Fruit fly (Drosophila melanogaster) whole organism, embryonic: ENCODE results near the gene Rbp1-like.
A peak's percentile ranks its signal among the peaks of the same experiment; 100 is the strongest.

Experiments
- Aef1 ChIP-seq: fragments of 200-800 bp; sonication (Bioruptor generic); IDR thresholded peaks from 3 replicates; pipeline ENCODE4 v1.3.6; 2022; ENCODE audit warnings: missing biosample characterization, missing genetic modification characterization
- CG1024 ChIP-seq: fragments of 200-800 bp; sonication (Bioruptor generic); IDR thresholded peaks from 2 replicates; pipeline ENCODE4 v1.3.6; 2022; ENCODE audit warnings: missing biosample characterization, missing genetic modification characterization
- CG10543 ChIP-seq: fragments of 200-800 bp; sonication (Bioruptor generic); optimal IDR thresholded peaks from 3 replicates; lab custom pipeline; 2017; ENCODE audit warnings: missing biosample characterization, mild to moderate bottlenecking, missing genetic modification characterization, moderate library complexity
- CG10959 ChIP-seq: fragments of 200-800 bp; sonication (Bioruptor generic); IDR thresholded peaks from 2 replicates; pipeline ENCODE4 v1.3.6; 2022; ENCODE audit warnings: missing biosample characterization, missing genetic modification characterization
- CG10979 ChIP-seq: fragments of 200-800 bp; sonication (Bioruptor generic); optimal IDR thresholded peaks from 2 replicates; lab custom pipeline; 2018; ENCODE audit warnings: missing biosample characterization, mild to moderate bottlenecking, missing genetic modification characterization, moderate library complexity
- CG11093 ChIP-seq: fragments of 200-800 bp; sonication (Bioruptor generic); IDR thresholded peaks from 3 replicates; pipeline ENCODE4 v1.3.6; 2022; ENCODE audit warnings: missing biosample characterization, missing genetic modification characterization
- CG11723 ChIP-seq: fragments of 200-800 bp; sonication (Bioruptor generic); optimal IDR thresholded peaks from 2 replicates; lab custom pipeline; 2017; ENCODE audit warnings: missing biosample characterization, mild to moderate bottlenecking, missing genetic modification characterization
- CG12942 ChIP-seq: fragments of 200-800 bp; sonication (Bioruptor generic); optimal IDR thresholded peaks from 3 replicates; lab custom pipeline; 2016; ENCODE audit warnings: missing biosample characterization, missing genetic modification characterization
- CG13123 ChIP-seq: fragments of 200-800 bp; sonication (Bioruptor generic); optimal IDR thresholded peaks from 2 replicates; lab custom pipeline; 2016; ENCODE audit warnings: missing biosample characterization, missing genetic modification characterization
- CG13894 ChIP-seq: fragments of 200-800 bp; sonication (Bioruptor generic); optimal IDR thresholded peaks from 3 replicates; lab custom pipeline; 2018; ENCODE audit warnings: missing biosample characterization, mild to moderate bottlenecking, missing genetic modification characterization, moderate library complexity
- CG15011 ChIP-seq: fragments of 200-800 bp; sonication (Bioruptor generic); optimal IDR thresholded peaks from 3 replicates; lab custom pipeline; 2018; ENCODE audit warnings: missing biosample characterization, mild to moderate bottlenecking, missing genetic modification characterization
- CG17568 ChIP-seq: fragments of 200-800 bp; sonication (Bioruptor generic); optimal IDR thresholded peaks from 2 replicates; lab custom pipeline; 2018; ENCODE audit warnings: missing biosample characterization, mild to moderate bottlenecking, missing genetic modification characterization, moderate library complexity
- CG18262 ChIP-seq: fragments of 200-800 bp; optimal IDR thresholded peaks from 3 replicates; lab custom pipeline; 2019; ENCODE audit warnings: missing biosample characterization, mild to moderate bottlenecking, missing genetic modification characterization, moderate library complexity
- CG2120 ChIP-seq: fragments of 200-800 bp; sonication (Bioruptor generic); optimal IDR thresholded peaks from 3 replicates; lab custom pipeline; 2016; ENCODE audit warnings: missing biosample characterization, missing genetic modification characterization
- CG30403 ChIP-seq: fragments of 200-800 bp; sonication (Bioruptor generic); optimal IDR thresholded peaks from 3 replicates; lab custom pipeline; 2016; ENCODE audit warnings: missing biosample characterization, missing genetic modification characterization
- CG32772 ChIP-seq: fragments of 200-800 bp; sonication (Bioruptor generic); IDR thresholded peaks from 2 replicates; pipeline ENCODE4 v1.3.6; 2022; ENCODE audit warnings: missing biosample characterization, missing genetic modification characterization
- CG4328 ChIP-seq: fragments of 200-800 bp; sonication (Bioruptor generic); optimal IDR thresholded peaks from 3 replicates; lab custom pipeline; 2017; ENCODE audit warnings: missing biosample characterization, missing genetic modification reagents, missing genetic modification characterization
- CG4707 ChIP-seq: fragments of 200-800 bp; sonication (Bioruptor generic); optimal IDR thresholded peaks from 2 replicates; lab custom pipeline; 2018; ENCODE audit warnings: missing biosample characterization, mild to moderate bottlenecking, missing genetic modification characterization, moderate library complexity
- CG6175 ChIP-seq: fragments of 200-800 bp; sonication (Bioruptor generic); IDR thresholded peaks from 3 replicates; pipeline ENCODE4 v1.3.6; 2022; ENCODE audit warnings: missing biosample characterization, missing genetic modification characterization
- CG6654 ChIP-seq: fragments of 200-800 bp; sonication (Bioruptor generic); optimal IDR thresholded peaks from 2 replicates; lab custom pipeline; 2017; ENCODE audit warnings: missing biosample characterization, mild to moderate bottlenecking, missing genetic modification characterization
- CG7745 ChIP-seq: fragments of 200-800 bp; sonication (Bioruptor generic); optimal IDR thresholded peaks from 2 replicates; lab custom pipeline; 2018; ENCODE audit warnings: missing biosample characterization, mild to moderate bottlenecking, missing genetic modification characterization, moderate library complexity
- CG9437 ChIP-seq: fragments of 200-800 bp; sonication (Bioruptor generic); optimal IDR thresholded peaks from 2 replicates; lab custom pipeline; 2018; ENCODE audit warnings: missing biosample characterization, mild to moderate bottlenecking, missing genetic modification characterization
- CG9932 ChIP-seq: fragments of 200-800 bp; sonication (Bioruptor generic); IDR thresholded peaks from 2 replicates; pipeline ENCODE4 v1.3.6; 2022; ENCODE audit warnings: missing biosample characterization, missing genetic modification characterization
- Hand ChIP-seq: fragments of 200-800 bp; sonication (Bioruptor generic); optimal IDR thresholded peaks from 2 replicates; lab custom pipeline; 2017; ENCODE audit warnings: mild to moderate bottlenecking, missing biosample characterization, missing genetic modification reagents, missing genetic modification characterization
- MTF-1 ChIP-seq: fragments of 200-800 bp; sonication (Bioruptor generic); optimal IDR thresholded peaks from 2 replicates; lab custom pipeline; 2018; ENCODE audit warnings: missing biosample characterization, mild to moderate bottlenecking, missing genetic modification characterization, borderline replicate concordance
- Mad ChIP-seq: fragments of 200-800 bp; sonication (Bioruptor generic); optimal IDR thresholded peaks from 2 replicates; lab custom pipeline; 2016; ENCODE audit warnings: missing biosample characterization, missing genetic modification characterization
- Ptx1 ChIP-seq: fragments of 200-800 bp; sonication (Bioruptor generic); IDR thresholded peaks from 2 replicates; pipeline ENCODE4 v1.3.6; 2022; ENCODE audit warnings: missing biosample characterization, missing genetic modification characterization
- Taf1 ChIP-seq: fragments of 200-800 bp; sonication (Bioruptor generic); IDR thresholded peaks from 2 replicates; pipeline ENCODE4 v1.3.6; 2022; ENCODE audit warnings: missing biosample characterization, missing genetic modification characterization
- Trl ChIP-seq, 3 experiments: fragments of >200 bp in 2 of 3; fragments of 200-800 bp in 1 of 3; sonication (Bioruptor generic) in 1 of 3; optimal IDR thresholded peaks; 2 replicates in 1 of 3; 3 replicates in 2 of 3; lab custom pipeline; 2016 to 2017; ENCODE audit warnings: missing biosample characterization in 1 of 3, missing genetic modification characterization in 1 of 3
- Xrp1 ChIP-seq: fragments of 200-800 bp; sonication (Bioruptor generic); IDR thresholded peaks from 2 replicates; pipeline ENCODE4 v1.3.6; 2022; ENCODE audit warnings: missing biosample characterization, missing genetic modification characterization
- bowl ChIP-seq: fragments of 200-800 bp; sonication (Bioruptor generic); IDR thresholded peaks from 2 replicates; pipeline ENCODE4 v1.3.6; 2022; ENCODE audit warnings: missing biosample characterization, missing genetic modification characterization
- chinmo ChIP-seq: fragments of 200-800 bp; sonication (Bioruptor generic); IDR thresholded peaks from 4 replicates; pipeline ENCODE4 v1.3.6; 2022; ENCODE audit warnings: missing biosample characterization, missing genetic modification characterization; ENCODE audit not compliant: partially characterized antibody
- danr ChIP-seq: fragments of 200-800 bp; sonication (Bioruptor generic); IDR thresholded peaks from 2 replicates; pipeline ENCODE4 v1.3.6; 2022; ENCODE audit warnings: missing biosample characterization, missing genetic modification characterization
- dm ChIP-seq: fragments of 200-800 bp; sonication (Bioruptor generic); optimal IDR thresholded peaks from 3 replicates; lab custom pipeline; 2016; ENCODE audit warnings: missing biosample characterization, missing genetic modification characterization
- dmrt99B ChIP-seq: fragments of 200-800 bp; sonication (Bioruptor generic); optimal IDR thresholded peaks from 2 replicates; lab custom pipeline; 2018; ENCODE audit warnings: missing biosample characterization, mild to moderate bottlenecking, missing genetic modification characterization, moderate library complexity
- ems ChIP-seq: fragments of 200-800 bp; sonication (Bioruptor generic); optimal IDR thresholded peaks from 3 replicates; lab custom pipeline; 2016; ENCODE audit warnings: missing biosample characterization, missing genetic modification characterization
- gfzf ChIP-seq: fragments of 200-800 bp; sonication (Bioruptor generic); optimal IDR thresholded peaks from 2 replicates; lab custom pipeline; 2016; ENCODE audit warnings: missing biosample characterization, mild to moderate bottlenecking, missing genetic modification characterization, moderate library complexity
- hb ChIP-seq: fragments of 200-800 bp; sonication (Bioruptor generic); IDR thresholded peaks from 3 replicates; pipeline ENCODE4 v1.3.6; 2022; ENCODE audit warnings: missing biosample characterization, missing genetic modification characterization; ENCODE audit not compliant: partially characterized antibody
- jumu ChIP-seq: fragments of 200-800 bp; sonication (Bioruptor generic); optimal IDR thresholded peaks from 3 replicates; lab custom pipeline; 2016; ENCODE audit warnings: missing biosample characterization, missing genetic modification characterization
- lab ChIP-seq: fragments of 200-800 bp; sonication (Bioruptor generic); optimal IDR thresholded peaks from 3 replicates; lab custom pipeline; 2017; ENCODE audit warnings: missing biosample characterization, missing genetic modification characterization, mild to moderate bottlenecking, moderate library complexity, missing genetic modification reagents
- lmd ChIP-seq: fragments of 200-800 bp; sonication (Bioruptor generic); IDR thresholded peaks from 2 replicates; pipeline ENCODE4 v1.3.6; 2022; ENCODE audit warnings: missing biosample characterization, missing genetic modification characterization
- otp ChIP-seq: fragments of 200-800 bp; sonication (Bioruptor generic); IDR thresholded peaks from 3 replicates; pipeline ENCODE4, ENCODE4 v1.3.6; 2022; ENCODE audit warnings: missing biosample characterization, missing genetic modification characterization
- pb ChIP-seq: fragments of 200-800 bp; sonication (Bioruptor generic); optimal IDR thresholded peaks from 3 replicates; lab custom pipeline; 2016; ENCODE audit warnings: missing biosample characterization, missing genetic modification characterization
- pros ChIP-seq: fragments of 200-800 bp; sonication (Bioruptor generic); optimal IDR thresholded peaks from 3 replicates; lab custom pipeline; 2019; ENCODE audit warnings: missing biosample characterization, mild to moderate bottlenecking, missing genetic modification characterization, moderate library complexity
- rib ChIP-seq: fragments of 200-800 bp; sonication (Bioruptor generic); IDR thresholded peaks from 2 replicates; pipeline ENCODE4 v1.3.6; 2022; ENCODE audit warnings: missing biosample characterization, missing genetic modification characterization
- sens-2 ChIP-seq: fragments of 200-800 bp; sonication (Bioruptor generic); IDR thresholded peaks from 2 replicates; pipeline ENCODE4 v1.3.6; 2022; ENCODE audit warnings: missing biosample characterization, missing genetic modification characterization
- so ChIP-seq: fragments of 200-800 bp; sonication (Bioruptor generic); IDR thresholded peaks from 3 replicates; pipeline ENCODE4 v1.3.6; 2022; ENCODE audit warnings: missing biosample characterization, missing genetic modification characterization
- tap ChIP-seq: fragments of 200-800 bp; optimal IDR thresholded peaks from 3 replicates; lab custom pipeline; 2019; ENCODE audit warnings: missing biosample characterization, mild to moderate bottlenecking, missing genetic modification characterization, moderate library complexity
- tin ChIP-seq: fragments of 200-800 bp; sonication (Bioruptor generic); optimal IDR thresholded peaks from 3 replicates; lab custom pipeline; 2016; ENCODE audit warnings: missing biosample characterization, missing genetic modification characterization
- ttk ChIP-seq: fragments of 200-800 bp; sonication (Bioruptor generic); IDR thresholded peaks from 2 replicates; pipeline ENCODE4 v2.1.2; 2022; ENCODE audit warnings: missing biosample characterization, missing genetic modification characterization

Rbp1-like gene

DNA sequence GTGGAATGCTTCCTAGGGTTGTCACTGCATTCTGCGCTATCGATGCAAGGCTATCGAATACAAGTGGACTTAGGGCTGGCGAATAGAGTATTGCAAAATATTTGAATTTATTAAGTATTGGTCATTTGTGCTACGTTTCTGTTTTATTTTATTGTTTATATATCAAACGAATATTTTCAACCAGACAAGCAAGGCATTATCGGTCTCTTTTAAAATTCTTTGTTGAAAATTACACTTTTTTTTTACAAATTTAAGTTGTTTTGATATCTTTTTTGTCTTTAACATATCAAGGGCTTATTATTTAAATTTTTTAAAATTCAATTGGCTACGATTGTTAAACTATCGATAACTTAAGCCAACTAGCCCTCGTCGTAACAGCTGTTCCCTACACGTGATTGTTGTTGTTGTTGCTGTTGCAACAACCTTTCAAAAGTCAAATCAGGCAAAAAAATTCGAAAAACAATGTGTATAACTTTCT, 2.7 kb upstream of the Rbp1-like start, which contains the start of the genes Ype and CG1662 (continued):
- TF ChIP-seq bowl (GFP tag; lab: Robert Waterston, UW) (no peak), CG10979 (peak; percentile 61), hb (0 out of 3 replicates have a peak, but pooled peaks have one; percentile 16), CG13894 (tag; lab: Kevin White, UChicago) (peak; percentile 76), CG10959 (no peak), CG7745 (tag; lab: Kevin White, UChicago) (no peak), CG4328 (GFP tag; lab: Kevin White, UChicago) (peak; percentile 67), sens-2 (0 out of 2 replicates have a peak, but pooled peaks have one; percentile 45), CG11723 (GFP tag; lab: Kevin White, UChicago) (peak; percentile 51), CG18262 (tag; lab: Kevin White, UChicago) (peak; percentile 75), tin (GFP tag; lab: Kevin White, UChicago) (peak; percentile 80), danr (GFP tag; lab: Robert Waterston, UW) (no peak), CG6654 (GFP tag; lab: Kevin White, UChicago) (peak; percentile 39), dmrt99B (tag; lab: Kevin White, UChicago) (peak; percentile 67), CG4707 (GFP tag; lab: Kevin White, UChicago) (no peak), rib (GFP tag; lab: Robert Waterston, UW) (peak; percentile 63; the same call in 1 of the 2 replicates), Mad (GFP tag; lab: Kevin White, UChicago) (peak; percentile 39), CG32772 (peak; percentile 56), lmd (GFP tag; lab: Robert Waterston, UW) (peak; percentile 69), pros (GFP tag; lab: Kevin White, UChicago) (no peak), CG11093 (GFP tag; lab: Robert Waterston, UW) (0 out of 3 replicates have a peak, but pooled peaks have one; percentile 6), CG30403 (peak; percentile 85), CG15011 (peak; percentile 32), CG10543 (GFP tag; lab: Kevin White, UChicago) (peak; percentile 84), otp (GFP tag; lab: Robert Waterston, UW) (peak; percentile 42; the same call in 1 of the 3 replicates), Aef1 (GFP tag; lab: Robert Waterston, UW) (peak; percentile 69), Hand (GFP tag; lab: Kevin White, UChicago) (no peak), tap (tag; lab: Kevin White, UChicago) (peak; percentile 41), CG17568 (GFP tag; lab: Kevin White, UChicago) (no peak), Ptx1 (peak; percentile 78), CG2120 (peak; percentile 86), MTF-1 (GFP tag; lab: Kevin White, UChicago) (no peak), so (GFP tag; lab: Robert Waterston, UW) (no peak), Trl (optimal IDR thresholded peaks at IDR 0.05; lab: Kevin White, UChicago) (no peak), Trl (GFP tag; optimal IDR thresholded peaks at IDR 0.05; lab: Kevin White, UChicago) (peak; percentile 71), dm (GFP tag; lab: Kevin White, UChicago) (peak; percentile 49), lab (GFP tag; lab: Kevin White, UChicago) (peak; percentile 76), ttk (GFP tag; lab: Robert Waterston, UW) (peak; percentile 66), CG9932 (GFP tag; lab: Robert Waterston, UW) (peak; percentile 83), CG6175 (no peak), pb (GFP tag; lab: Kevin White, UChicago) (peak; percentile 42), chinmo (peak; percentile 88), CG12942 (GFP tag; lab: Kevin White, UChicago) (peak; percentile 61), Xrp1 (GFP tag; lab: Robert Waterston, UW) (peak; percentile 65), jumu (GFP tag; lab: Kevin White, UChicago) (peak; percentile 67), CG13123 (peak; percentile 50), ems (GFP tag; lab: Kevin White, UChicago) (peak; percentile 60), Taf1 (GFP tag; lab: Robert Waterston, UW) (peak; percentile 8; the same call in 1 of the 2 replicates), CG9437 (GFP tag; lab: Kevin White, UChicago) (peak; percentile 57), gfzf (no peak), CG1024 (GFP tag; lab: Robert Waterston, UW) (0 out of 2 replicates have a peak, but pooled peaks have one; percentile 27)
